Fruit fly (Drosophila melanogaster): Measurements from ENCODE around the gene Qtzl.

Gene Qtzl

DNA sequence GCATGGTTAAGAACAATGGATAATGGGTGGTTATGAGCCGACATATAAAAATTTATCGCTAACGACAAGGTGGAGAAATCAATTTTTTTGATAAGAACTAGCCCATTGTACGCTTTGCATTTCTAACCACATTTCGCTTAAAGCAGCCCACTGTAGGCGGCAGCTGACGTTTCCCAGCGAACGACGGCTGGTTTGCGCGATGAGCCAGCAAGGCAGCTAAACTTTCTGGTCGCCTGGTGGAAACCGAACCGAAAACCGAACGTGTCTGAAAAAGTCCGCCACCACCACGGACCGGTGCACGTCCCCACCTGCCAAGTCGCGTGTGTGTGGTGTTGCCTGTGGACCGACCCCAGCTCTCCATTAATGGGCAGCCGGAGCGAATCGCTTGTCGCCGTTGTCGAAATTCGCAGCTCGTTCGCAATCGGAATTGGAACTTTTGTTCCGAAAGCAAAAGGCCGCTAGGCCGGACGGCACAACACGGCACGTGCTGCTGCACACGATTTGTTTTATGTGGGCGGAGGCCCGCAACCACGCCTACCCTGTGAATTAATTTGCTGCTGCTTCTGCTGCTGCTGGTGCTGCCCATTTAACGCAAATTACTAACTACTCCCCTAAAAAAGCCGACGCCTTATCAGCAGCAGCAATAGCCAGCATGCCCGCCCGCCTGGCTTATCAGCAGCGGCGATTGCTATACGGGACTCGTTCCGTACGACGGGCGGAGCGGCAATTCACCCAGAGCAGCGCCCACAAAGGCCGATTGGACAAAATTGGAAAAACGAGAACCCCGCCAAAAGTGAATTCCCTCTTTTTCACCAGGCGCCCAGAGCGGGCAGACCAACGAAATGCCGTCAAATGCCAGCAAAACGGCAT is 7.6 kb downstream of the Qtzl start (continued):
- TF ChIP-seq CG17186 (GFP tag; optimal IDR thresholded peaks at IDR 0.05), result no peak
- no peak for TF ChIP-seq zfh2 (GFP tag; optimal IDR thresholded peaks at IDR 0.05)
- TF ChIP-seq en (GFP tag; optimal IDR thresholded peaks at IDR 0.05), result no peak
- no peak for TF ChIP-seq fd102C (GFP tag; optimal IDR thresholded peaks at IDR 0.05)
- no peak for TF ChIP-seq CG9797 (GFP tag; optimal IDR thresholded peaks at IDR 0.05)
- no peak for TF ChIP-seq Dp (GFP tag; optimal IDR thresholded peaks at IDR 0.05)
- peak; percentile 82 for TF ChIP-seq mirr (GFP tag; optimal IDR thresholded peaks at IDR 0.05)
- no peak for TF ChIP-seq rib (GFP tag; IDR thresholded peaks at IDR 0.05)
- TF ChIP-seq CG32767 (GFP tag; IDR thresholded peaks at IDR 0.05), result no peak
- peak; percentile 47 for TF ChIP-seq grau (tag; optimal IDR thresholded peaks at IDR 0.05)
- TF ChIP-seq lov (optimal IDR thresholded peaks at IDR 0.05), result no peak
- no peak for TF ChIP-seq lov (GFP tag; IDR thresholded peaks at IDR 0.05)
- TF ChIP-seq Spps (tag; optimal IDR thresholded peaks at IDR 0.05), result no peak
- TF ChIP-seq CG6654 (GFP tag; optimal IDR thresholded peaks at IDR 0.05), result no peak
- no peak for TF ChIP-seq CG11093 (GFP tag; IDR thresholded peaks at IDR 0.05)
- TF ChIP-seq Hr78 (GFP tag; optimal IDR thresholded peaks at IDR 0.05), result peak in 1 of 2 experiments; percentile 91
- no peak for TF ChIP-seq maf-S (GFP tag; optimal IDR thresholded peaks at IDR 0.05)
- TF ChIP-seq sqz (GFP tag; optimal IDR thresholded peaks at IDR 0.05), result peak; percentile 30
- TF ChIP-seq Fer2 (tag; optimal IDR thresholded peaks at IDR 0.05), result no peak
- TF ChIP-seq CrebB (tag; optimal IDR thresholded peaks at IDR 0.05), result no peak
- no peak for TF ChIP-seq lola (GFP tag; optimal IDR thresholded peaks at IDR 0.05)
- TF ChIP-seq sima (GFP tag; optimal IDR thresholded peaks at IDR 0.05), result no peak
- TF ChIP-seq br (optimal IDR thresholded peaks at IDR 0.05), result no peak
- TF ChIP-seq CG8290 (GFP tag; optimal IDR thresholded peaks at IDR 0.05), result no peak
- peak in 1 of 2 experiments; percentile 81 for TF ChIP-seq CG8290 (tag; optimal IDR thresholded peaks at IDR 0.05)
- TF ChIP-seq Hand (GFP tag; optimal IDR thresholded peaks at IDR 0.05), result peak; percentile 35
- TF ChIP-seq zfh1 (GFP tag; IDR thresholded peaks at IDR 0.05), result no peak
- peak; percentile 11 for TF ChIP-seq CG9817 (tag; optimal IDR thresholded peaks at IDR 0.05)
- no peak for TF ChIP-seq ato (GFP tag; IDR thresholded peaks at IDR 0.05; ENCODE audit: partially characterized antibody)
- peak; percentile 0 for TF ChIP-seq CG33557 (GFP tag; optimal IDR thresholded peaks at IDR 0.05)
- TF ChIP-seq CG1602 (GFP tag; optimal IDR thresholded peaks at IDR 0.05), result peak; percentile 22
- TF ChIP-seq CG9876 (GFP tag; optimal IDR thresholded peaks at IDR 0.05), result no peak
- peak; percentile 99 for TF ChIP-seq CG10543 (GFP tag; optimal IDR thresholded peaks at IDR 0.05)
- TF ChIP-seq CG2202 (tag; optimal IDR thresholded peaks at IDR 0.05), result no peak
- no peak for TF ChIP-seq BEAF-32 (GFP tag; optimal IDR thresholded peaks at IDR 0.05)
- no peak for TF ChIP-seq HLH3B (GFP tag; IDR thresholded peaks at IDR 0.05)
- TF ChIP-seq crol (GFP tag; IDR thresholded peaks at IDR 0.05), result no peak
- TF ChIP-seq CG7963 (GFP tag; IDR thresholded peaks at IDR 0.05; ENCODE audit: partially characterized antibody), result no peak
- TF ChIP-seq Sry-δ (GFP tag; optimal IDR thresholded peaks at IDR 0.05), result no peak
- no peak for TF ChIP-seq prd (optimal IDR thresholded peaks at IDR 0.05)
- TF ChIP-seq prd (GFP tag; IDR thresholded peaks at IDR 0.05), result no peak
- no peak for TF ChIP-seq Mes4 (GFP tag; optimal IDR thresholded peaks at IDR 0.05)
- no peak for TF ChIP-seq Nf-YB (GFP tag; optimal IDR thresholded peaks at IDR 0.05)
- TF ChIP-seq CG6683 (GFP tag; optimal IDR thresholded peaks at IDR 0.05), result no peak
- peak; percentile 27 for TF ChIP-seq CG3281 (GFP tag; optimal IDR thresholded peaks at IDR 0.05)
- peak; percentile 4 for TF ChIP-seq Ets65A (GFP tag)
- TF ChIP-seq CG2889 (GFP tag; IDR thresholded peaks at IDR 0.05), result no peak
- TF ChIP-seq stc (GFP tag; IDR thresholded peaks at IDR 0.05), result no peak
- TF ChIP-seq oc (tag; optimal IDR thresholded peaks at IDR 0.05), result no peak
- no peak for TF ChIP-seq stwl (tag; optimal IDR thresholded peaks at IDR 0.05)

All from whole organism, embryonic.